Worm (Caenorhabditis elegans): ENCODE data around the gene T05A7.12.

T05A7.12 gene

ce11 chrII:4701482-4702119 is 38.5 kb upstream of the T05A7.12 start, which contains the start of gene unc-85 (continued):
- TF ChIP-seq egl-18 (GFP tag; IDR thresholded peaks at IDR 0.05), result 0 out of 2 replicates have a peak, but pooled peaks have one; percentile 52
- TF ChIP-seq nhr-90 (tag; optimal IDR thresholded peaks at IDR 0.05), result peak; percentile 34
- TF ChIP-seq Y67H2A.10 (GFP tag; conservative IDR thresholded peaks at IDR 0.05), result peak; percentile 91
- TF ChIP-seq bed-2 (GFP tag; IDR thresholded peaks at IDR 0.05), result peak; percentile 94
- TF ChIP-seq ztf-26 (tag; optimal IDR thresholded peaks at IDR 0.05), result peak; percentile 60
- TF ChIP-seq madf-6 (GFP tag; IDR thresholded peaks at IDR 0.05), result peak; percentile 99
- TF ChIP-seq F37B4.10 (GFP tag; IDR thresholded peaks at IDR 0.05), result 0 out of 2 replicates have a peak, but pooled peaks have one; percentile 69

- peak; percentile 22 for TF ChIP-seq dpl-1 (GFP tag; optimal IDR thresholded peaks at IDR 0.05)
- no peak for TF ChIP-seq ztf-3 (GFP tag; optimal IDR thresholded peaks at IDR 0.05)
- TF ChIP-seq hlh-26 (GFP tag; conservative IDR thresholded peaks at IDR 0.05), result no peak
- TF ChIP-seq F49E8.2 (tag; optimal IDR thresholded peaks at IDR 0.05; ENCODE audit: insufficient read depth), result peak; percentile 49
- peak; percentile 76 for TF ChIP-seq efl-1 (GFP tag; optimal IDR thresholded peaks at IDR 0.05)
- peak; percentile 19 for TF ChIP-seq tbp1 (GFP tag; optimal IDR thresholded peaks at IDR 0.05)
- peak; percentile 2 for TF ChIP-seq snpc-1.1 (tag; optimal IDR thresholded peaks at IDR 0.05; ENCODE audit: insufficient read depth)
- no peak for TF ChIP-seq somi-1 (GFP tag; optimal IDR thresholded peaks at IDR 0.05)
- peak; percentile 61 for TF ChIP-seq D2030.7 (GFP tag; IDR thresholded peaks at IDR 0.05)
- no peak for TF ChIP-seq nhr-80 (tag; optimal IDR thresholded peaks at IDR 0.05)
- no peak for TF ChIP-seq madf-3 (GFP tag; IDR thresholded peaks at IDR 0.05)
- TF ChIP-seq xnd-1 (tag; optimal IDR thresholded peaks at IDR 0.05), result peak; percentile 60
- no peak; the same call in 1 of the 2 replicates for TF ChIP-seq ceh-100 (GFP tag; IDR thresholded peaks at IDR 0.05)
- TF ChIP-seq lin-54 (GFP tag; optimal IDR thresholded peaks at IDR 0.05), result peak; percentile 79
- peak; percentile 43 for TF ChIP-seq snpc-3.4 (tag; optimal IDR thresholded peaks at IDR 0.05)
- peak in 1 of 3 experiments; percentile 80 for TF ChIP-seq lin-35 (GFP tag; optimal IDR thresholded peaks at IDR 0.05)
- peak; percentile 6 for TF ChIP-seq snpc-1.3 (tag; optimal IDR thresholded peaks at IDR 0.05; ENCODE audit: insufficient read depth)
- TF ChIP-seq rpc-1 (optimal IDR thresholded peaks at IDR 0.05), result peak; percentile 25
- TF ChIP-seq rpc-1 (tag; optimal IDR thresholded peaks at IDR 0.05), result no peak
- no peak for TF ChIP-seq lin-26 (GFP tag; IDR thresholded peaks at IDR 0.05)
- TF ChIP-seq F33H1.4 (GFP tag; IDR thresholded peaks at IDR 0.05), result peak; percentile 92
- TF ChIP-seq dox-1 (GFP tag; IDR thresholded peaks at IDR 0.05), result peak; percentile 32; the same call in 1 of the 2 replicates
- no peak for TF ChIP-seq cebp-1 (GFP tag; IDR thresholded peaks at IDR 0.05)
- peak; percentile 12 for TF ChIP-seq cebp-1 (tag; optimal IDR thresholded peaks at IDR 0.05)
- 0 out of 2 replicates have a peak, but pooled peaks have one; percentile 7 for TF ChIP-seq rcor-1 (GFP tag; IDR thresholded peaks at IDR 0.05)
- TF ChIP-seq pha-4 (tag; optimal IDR thresholded peaks at IDR 0.05), result peak; percentile 54
- TF ChIP-seq F23B12.7 (tag; optimal IDR thresholded peaks at IDR 0.05; ENCODE audit: insufficient read depth), result peak; percentile 72
- peak; percentile 85 for TF ChIP-seq madf-6 (GFP tag; IDR thresholded peaks at IDR 0.05)
- peak; percentile 46 for TF ChIP-seq madf-8 (GFP tag; conservative IDR thresholded peaks at IDR 0.05)
- 0 out of 2 replicates have a peak, but pooled peaks have one; percentile 12 for TF ChIP-seq pbrm-1 (GFP tag; IDR thresholded peaks at IDR 0.05)
- peak; percentile 29 for TF ChIP-seq snpc-4 (GFP tag; optimal IDR thresholded peaks at IDR 0.05)
- TF ChIP-seq snpc-4 (tag; optimal IDR thresholded peaks at IDR 0.05), result peak in 2 of 4 experiments; percentile 24 to 57
- TF ChIP-seq ztf-18 (tag; optimal IDR thresholded peaks at IDR 0.05), result no peak
- TF ChIP-seq hmg-1.2 (GFP tag; IDR thresholded peaks at IDR 0.05), result peak; percentile 26; the same call in 1 of the 2 replicates
- peak; percentile 46; the same call in 1 of the 2 replicates for TF ChIP-seq mcd-1 (GFP tag; IDR thresholded peaks at IDR 0.05)
- peak in 1 of 2 experiments; percentile 4 for TF ChIP-seq let-607 (tag; optimal IDR thresholded peaks at IDR 0.05)
- TF ChIP-seq lsl-1 (GFP tag; optimal IDR thresholded peaks at IDR 0.05), result peak; percentile 91
Measured at ce11 chrII:4698266-4698771, 35.2 kb upstream of the T05A7.12 start, which contains the start of the genes rpn-5 and scc-1. Gene rpn-5, minus strand, starts transcription at chrII:4698427. Gene scc-1, plus strand, starts transcription at chrII:4698721.
